Fruit fly (Drosophila melanogaster): ENCODE data around the gene Nufip.

DNA sequence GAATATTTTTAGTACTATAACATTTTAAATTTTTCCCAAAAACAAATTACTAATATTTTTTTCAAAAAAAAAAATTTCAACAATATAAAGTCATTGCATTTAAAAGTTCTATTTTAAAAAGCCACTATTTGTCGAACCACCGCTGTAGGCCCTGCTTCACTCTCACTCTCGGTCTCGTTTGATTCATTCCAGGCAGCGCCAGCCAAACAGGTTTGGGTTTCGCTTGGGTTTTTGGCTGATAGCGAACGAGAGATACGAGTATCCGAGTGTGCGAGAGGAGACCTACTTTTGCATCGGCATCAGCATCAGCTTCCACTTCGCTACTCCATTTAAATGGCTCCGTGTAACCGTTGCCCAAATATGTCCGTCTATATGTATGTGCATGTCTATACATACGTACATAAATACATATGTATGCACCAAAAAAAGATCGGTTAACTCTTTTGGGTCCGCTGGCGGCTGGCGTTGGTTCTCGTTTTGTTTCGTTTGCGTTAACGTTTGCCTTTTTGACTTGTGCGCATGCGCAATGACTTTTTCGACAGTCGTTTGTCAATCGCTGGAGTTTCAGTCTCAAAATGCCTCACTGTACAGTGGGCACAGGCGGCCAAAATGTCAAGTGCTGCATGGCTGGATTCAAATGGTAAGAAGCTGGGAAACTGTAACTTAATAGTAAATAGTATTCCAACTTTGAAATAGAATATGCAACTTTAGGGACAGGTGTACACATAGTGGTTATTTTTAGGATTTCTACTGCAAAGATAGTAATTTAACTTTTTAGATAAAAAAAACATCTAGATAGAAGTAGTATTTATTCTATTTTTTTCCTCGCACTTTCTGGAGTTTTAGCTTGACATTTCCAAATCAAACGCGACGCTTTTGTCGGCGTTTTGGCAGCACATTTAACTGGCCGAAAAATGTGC, 20.9 kb upstream of the Nufip start:
- no peak for TF ChIP-seq CG13204 (GFP tag; optimal IDR thresholded peaks at IDR 0.05)
- no peak for TF ChIP-seq CG8301 (tag; optimal IDR thresholded peaks at IDR 0.05)
- no peak for TF ChIP-seq CG14655 (GFP tag; optimal IDR thresholded peaks at IDR 0.05)
